Worm (Caenorhabditis elegans) whole organism, L2 larva: ENCODE results near the gene ugt-36.

ENCODE experiments used
- F13H6.1 ChIP-seq: sonication (generic microtip); optimal IDR thresholded peaks from 2 replicates; lab custom pipeline; 2016; ENCODE audit warnings: missing genetic modification characterization, missing compliant biosample characterization
- R02D3.7 ChIP-seq: fragments of 150-350 bp; optimal IDR thresholded peaks from 2 replicates; lab custom pipeline; 2014; ENCODE audit warnings: missing biosample characterization, missing genetic modification characterization
- aly-2 ChIP-seq: fragments of 150-350 bp; optimal IDR thresholded peaks from 2 replicates; lab custom pipeline; 2014; ENCODE audit warnings: missing biosample characterization, missing genetic modification characterization
- blmp-1 ChIP-seq: sonication (generic microtip); optimal IDR thresholded peaks from 2 replicates; lab custom pipeline; 2017; ENCODE audit warnings: missing genetic modification characterization, mild to moderate bottlenecking, missing compliant biosample characterization, antibody characterized with exemption, moderate library complexity; ENCODE audit not compliant: insufficient read depth
- egl-27 ChIP-seq: sonication (generic microtip); optimal IDR thresholded peaks from 3 replicates; lab custom pipeline; 2017; ENCODE audit warnings: missing biosample characterization, missing genetic modification reagents, missing genetic modification characterization
- fos-1 ChIP-seq: fragments of 150-350 bp; optimal IDR thresholded peaks from 2 replicates; lab custom pipeline; 2014; ENCODE audit warnings: missing biosample characterization, missing genetic modification characterization
- lin-39 ChIP-seq: fragments of 150-350 bp; optimal IDR thresholded peaks from 2 replicates; lab custom pipeline; 2014; ENCODE audit warnings: missing biosample characterization, missing genetic modification reagents, missing genetic modification characterization
- mab-5 ChIP-seq: fragments of 150-350 bp; optimal IDR thresholded peaks from 2 replicates; lab custom pipeline; 2014; ENCODE audit warnings: missing biosample characterization, missing genetic modification characterization
- mbf-1 ChIP-seq: sonication (generic microtip); optimal IDR thresholded peaks from 2 replicates; lab custom pipeline; 2017; ENCODE audit warnings: missing biosample characterization, missing genetic modification characterization
- nhr-12 ChIP-seq: fragments of 150-350 bp; optimal IDR thresholded peaks from 2 replicates; lab custom pipeline; 2014; ENCODE audit warnings: missing biosample characterization, missing genetic modification characterization
- nhr-237 ChIP-seq: fragments of 150-350 bp; optimal IDR thresholded peaks from 2 replicates; lab custom pipeline; 2014; ENCODE audit warnings: missing biosample characterization, missing genetic modification characterization
- skn-1 ChIP-seq: sonication (generic microtip); optimal IDR thresholded peaks from 2 replicates; lab custom pipeline; 2017; ENCODE audit warnings: missing biosample characterization, missing genetic modification characterization
- ztf-11 ChIP-seq: sonication (generic microtip); optimal IDR thresholded peaks from 2 replicates; lab custom pipeline; 2017; ENCODE audit warnings: missing biosample characterization, missing genetic modification characterization
- ztf-4 ChIP-seq: fragments of 150-350 bp; optimal IDR thresholded peaks from 2 replicates; lab custom pipeline; 2014; ENCODE audit warnings: missing biosample characterization, missing genetic modification characterization

DNA sequence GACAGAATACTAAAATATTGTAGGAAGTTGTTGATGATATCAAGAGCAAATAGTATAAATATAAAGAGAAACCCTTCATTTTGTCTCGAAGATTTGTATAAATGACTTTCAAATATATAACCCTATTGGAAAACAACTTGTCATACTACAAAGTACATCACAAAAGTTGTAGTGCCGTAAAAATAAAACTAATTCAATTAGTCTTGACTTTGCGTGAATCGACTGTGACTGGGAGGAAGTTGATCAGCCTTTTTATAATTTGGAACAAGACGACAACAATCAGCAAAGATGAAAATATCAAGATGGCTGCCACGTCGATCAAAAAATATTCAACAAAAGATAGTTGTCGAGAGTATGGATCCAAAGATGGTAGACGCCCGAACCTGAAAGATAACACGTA is 24.9 kb upstream of the ugt-36 start, which contains the start of gene ugt-40:
- no peak for TF ChIP-seq skn-1
- TF ChIP-seq egl-27, result no peak
- no peak for TF ChIP-seq F13H6.1 (tag; lab: Kevin White, UChicago)
- TF ChIP-seq lin-39 (tag; lab: Kevin White, UChicago), result no peak
- TF ChIP-seq mab-5 (tag; lab: Kevin White, UChicago), result no peak
- no peak for TF ChIP-seq blmp-1
- no peak for TF ChIP-seq nhr-12
- no peak for TF ChIP-seq mbf-1 (tag; lab: Kevin White, UChicago)
- TF ChIP-seq fos-1 (tag; lab: Kevin White, UChicago), result no peak
- no peak for TF ChIP-seq nhr-237 (tag; lab: Kevin White, UChicago)
- TF ChIP-seq aly-2 (tag; lab: Kevin White, UChicago), result no peak
- TF ChIP-seq ztf-4 (tag; lab: Kevin White, UChicago), result no peak
- TF ChIP-seq ztf-11 (tag; lab: Kevin White, UChicago), result no peak
- TF ChIP-seq R02D3.7, result no peak
